Worm (Caenorhabditis elegans) whole organism, mixed stage, embryonic: ENCODE data around the gene C06C3.3.

Experiments
- M03D4.4 ChIP-seq: sonication (generic microtip); optimal IDR thresholded peaks from 2 replicates; lab custom pipeline; 2017; ENCODE audit warnings: mild to moderate bottlenecking, missing genetic modification characterization, missing compliant biosample characterization
- bed-3 ChIP-seq: fragments of 200-800 bp; sonication (Bioruptor generic); optimal IDR thresholded peaks from 3 replicates; lab custom pipeline; 2018; ENCODE audit warnings: mild to moderate bottlenecking, missing genetic modification characterization, moderate library complexity, missing compliant biosample characterization
- ces-1 ChIP-seq: fragments of 150-350 bp; optimal IDR thresholded peaks from 2 replicates; lab custom pipeline; 2014; ENCODE audit warnings: missing biosample characterization, missing genetic modification reagents, missing genetic modification characterization
- elt-3 ChIP-seq: fragments of 150-350 bp; optimal IDR thresholded peaks from 2 replicates; lab custom pipeline; 2014; ENCODE audit warnings: missing biosample characterization, missing genetic modification characterization
- lin-13 ChIP-seq: fragments of 150-350 bp; optimal IDR thresholded peaks from 2 replicates; lab custom pipeline; 2014; ENCODE audit warnings: missing biosample characterization, missing genetic modification characterization
- mep-1 ChIP-seq: fragments of 150-350 bp; optimal IDR thresholded peaks from 2 replicates; lab custom pipeline; 2017; ENCODE audit warnings: missing biosample characterization, missing genetic modification reagents, missing genetic modification characterization, inconsistent platforms
- nhr-237 ChIP-seq: fragments of 150-350 bp; optimal IDR thresholded peaks from 2 replicates; lab custom pipeline; 2014; ENCODE audit warnings: missing biosample characterization, missing genetic modification characterization
- nhr-28 ChIP-seq: fragments of 150-350 bp; optimal IDR thresholded peaks from 2 replicates; lab custom pipeline; 2014; ENCODE audit warnings: missing biosample characterization, missing genetic modification characterization
- pha-4 ChIP-seq: fragments of 150-350 bp; optimal IDR thresholded peaks from 2 replicates; lab custom pipeline; 2018; ENCODE audit warnings: missing biosample characterization, missing genetic modification reagents, missing genetic modification characterization
- sem-2 ChIP-seq: fragments of 200-800 bp; sonication (Bioruptor generic); optimal IDR thresholded peaks from 2 replicates; lab custom pipeline; 2018; ENCODE audit warnings: mild to moderate bottlenecking, missing genetic modification characterization, missing compliant biosample characterization
- unc-39 ChIP-seq: fragments of 150-350 bp; optimal IDR thresholded peaks from 2 replicates; lab custom pipeline; 2014; ENCODE audit warnings: missing biosample characterization, missing genetic modification characterization

DNA sequence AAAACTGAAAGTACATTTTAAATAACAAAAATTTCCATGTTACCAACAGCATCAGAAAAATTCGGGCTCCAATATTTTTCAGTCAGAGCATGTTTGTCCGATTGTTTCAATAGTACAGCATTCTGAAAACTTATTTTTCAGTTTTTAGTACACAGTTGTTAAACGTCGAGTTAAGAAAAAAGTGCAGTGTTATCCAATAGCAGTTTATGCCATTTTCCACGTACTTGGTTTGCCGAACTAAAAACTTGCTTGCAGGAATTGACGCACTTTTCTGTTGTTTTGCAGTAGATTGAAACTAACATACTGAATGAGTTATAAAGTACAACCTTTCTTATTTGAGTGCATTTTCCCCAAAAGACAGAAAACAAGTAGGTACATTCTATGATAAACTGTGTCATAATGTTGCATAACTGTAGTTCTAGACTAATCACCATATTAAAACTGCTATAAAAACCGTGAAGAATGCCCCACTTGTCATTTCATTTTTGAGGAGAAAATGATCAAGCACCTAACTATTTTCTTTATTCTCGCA lies 26.1 kb upstream of the C06C3.3 start, which contains the start of the genes Y51B9A.14 and Y51B9A.8:
- TF ChIP-seq nhr-28 (tag; lab: Kevin White, UChicago) (no peak), nhr-237 (tag; lab: Kevin White, UChicago) (no peak), elt-3 (tag; lab: Kevin White, UChicago) (no peak), unc-39 (tag; lab: Kevin White, UChicago) (no peak), mep-1 (tag; lab: Kevin White, UChicago) (no peak), lin-13 (tag; lab: Kevin White, UChicago) (no peak), ces-1 (no peak), pha-4 (tag; lab: Kevin White, UChicago) (no peak), bed-3 (GFP tag; lab: Kevin White, UChicago) (no peak), sem-2 (GFP tag; lab: Kevin White, UChicago) (no peak), M03D4.4 (no peak)
